Worm (Caenorhabditis elegans) whole organism, L4/young adult: ENCODE measurements around the gene str-177.

ENCODE experiments used
- W03F9.2 ChIP-seq: fragments of 150-350 bp; optimal IDR thresholded peaks from 2 replicates; lab custom pipeline; 2014; ENCODE audit warnings: missing biosample characterization, missing genetic modification characterization
- dao-5 ChIP-seq: sonication (generic microtip); optimal IDR thresholded peaks from 2 replicates; lab custom pipeline; 2016; ENCODE audit warnings: missing genotype, missing genetic modification characterization, moderate library complexity, missing compliant biosample characterization
- him-1 ChIP-seq: sonication (generic microtip); optimal IDR thresholded peaks from 2 replicates; lab custom pipeline; 2016; ENCODE audit warnings: missing genotype, missing genetic modification reagents, missing genetic modification characterization, missing compliant biosample characterization

- TF ChIP-seq W03F9.2 (tag; lab: Kevin White, UChicago) (no peak), him-1 (no peak), dao-5 (tag; lab: Kevin White, UChicago) (no peak)
Measured at ce11 chrV:9183718-9184441, 14.9 kb downstream of the str-177 start.
